Worm (Caenorhabditis elegans) whole organism, L1 larva: ENCODE data around the gene adah-1.

Experiments used
- C04F5.9 ChIP-seq: sonication (generic microtip); optimal IDR thresholded peaks from 2 replicates; lab custom pipeline; 2016; ENCODE audit warnings: missing genetic modification characterization, missing compliant biosample characterization
- Y116A8C.19 ChIP-seq: sonication (generic microtip); optimal IDR thresholded peaks from 2 replicates; lab custom pipeline; 2016; ENCODE audit warnings: missing compliant biosample characterization, missing genetic modification characterization, borderline replicate concordance
- aly-2 ChIP-seq: fragments of 150-350 bp; optimal IDR thresholded peaks from 2 replicates; lab custom pipeline; 2014; ENCODE audit warnings: missing biosample characterization, missing genetic modification characterization
- blmp-1 ChIP-seq: fragments of 150-350 bp; optimal IDR thresholded peaks from 2 replicates; lab custom pipeline; 2014; ENCODE audit warnings: missing biosample characterization, missing genetic modification characterization
- ceh-82 ChIP-seq, 3 experiments: fragments of 150-350 bp in 1 of 3; sonication (generic microtip) in 2 of 3; optimal IDR thresholded peaks; 2 replicates each; lab custom pipeline; 2014 to 2017; ENCODE audit warnings: missing biosample characterization in 3 of 3, missing genetic modification characterization in 3 of 3
- ceh-88 ChIP-seq: fragments of 200-800 bp; sonication (Bioruptor generic); IDR thresholded peaks from 2 replicates; pipeline ENCODE4 v1.3.6; 2022; ENCODE audit warnings: missing genetic modification characterization, missing compliant biosample characterization
- ces-1 ChIP-seq: fragments of 150-350 bp; optimal IDR thresholded peaks from 2 replicates; lab custom pipeline; 2014; ENCODE audit warnings: missing biosample characterization, missing genetic modification reagents, missing genetic modification characterization
- dpl-1 ChIP-seq, 3 experiments: fragments of 150-350 bp in 2 of 3; sonication (generic microtip) in 1 of 3; optimal IDR thresholded peaks; 2 replicates each; lab custom pipeline; 2014 to 2017; ENCODE audit warnings: missing biosample characterization in 3 of 3, missing genetic modification characterization in 3 of 3, missing genetic modification reagents in 3 of 3
- dsc-1 ChIP-seq: sonication (generic microtip); optimal IDR thresholded peaks from 2 replicates; lab custom pipeline; 2016; ENCODE audit warnings: mild to moderate bottlenecking, missing genetic modification characterization, missing compliant biosample characterization
- efl-1 ChIP-seq, 4 experiments: fragments of 150-350 bp; optimal IDR thresholded peaks in 3 of 4; peaks in 1 of 4; 1 replicate in 1 of 4; 2 replicates in 3 of 4; lab custom pipeline; 2014; ENCODE audit warnings: missing biosample characterization in 2 of 4, missing genetic modification characterization in 2 of 4, missing genetic modification reagents in 2 of 4
- efl-3 ChIP-seq: fragments of 200-800 bp; sonication (Bioruptor generic); optimal IDR thresholded peaks from 2 replicates; lab custom pipeline; 2018; ENCODE audit warnings: mild to moderate bottlenecking, missing genetic modification characterization, missing compliant biosample characterization
- elt-2 ChIP-seq: sonication (generic microtip); optimal IDR thresholded peaks from 2 replicates; lab custom pipeline; 2016; ENCODE audit warnings: missing genetic modification characterization, mild to moderate bottlenecking, inconsistent platforms, missing compliant biosample characterization, missing genetic modification reagents
- ets-5 ChIP-seq: fragments of 200-800 bp; sonication (Bioruptor generic); IDR thresholded peaks from 2 replicates; pipeline ENCODE4 v1.3.6; 2022; ENCODE audit warnings: missing genetic modification characterization, missing compliant biosample characterization
- fkh-10 ChIP-seq: sonication (generic microtip); optimal IDR thresholded peaks from 2 replicates; lab custom pipeline; 2017; ENCODE audit warnings: missing biosample characterization, missing genetic modification reagents, missing genetic modification characterization
- fkh-8 ChIP-seq: sonication (generic microtip); optimal IDR thresholded peaks from 2 replicates; lab custom pipeline; 2016; ENCODE audit warnings: mild to moderate bottlenecking, missing genetic modification characterization, missing compliant biosample characterization
- grh-1 ChIP-seq: fragments of 200-800 bp; sonication (Bioruptor generic); IDR thresholded peaks from 2 replicates; pipeline ENCODE4 v1.3.6; 2022; ENCODE audit warnings: missing genetic modification reagents, missing genetic modification characterization, missing compliant biosample characterization
- hlh-17 ChIP-seq: fragments of 200-800 bp; sonication (Bioruptor generic); optimal IDR thresholded peaks from 2 replicates; lab custom pipeline; 2018; ENCODE audit warnings: missing genetic modification characterization, mild to moderate bottlenecking, missing compliant biosample characterization, moderate library complexity, borderline replicate concordance
- irx-1 ChIP-seq: sonication (generic microtip); optimal IDR thresholded peaks from 2 replicates; lab custom pipeline; 2016; ENCODE audit warnings: missing genetic modification characterization, missing compliant biosample characterization
- isw-1 ChIP-seq: fragments of 200-800 bp; sonication (Bioruptor generic); IDR thresholded peaks from 2 replicates; pipeline ENCODE4 v1.3.6; 2022; ENCODE audit warnings: missing genetic modification characterization, missing compliant biosample characterization
- jun-1 ChIP-seq: fragments of 150-350 bp; optimal IDR thresholded peaks from 2 replicates; lab custom pipeline; 2014; ENCODE audit warnings: missing biosample characterization, missing genetic modification reagents, missing genetic modification characterization
- lin-13 ChIP-seq: fragments of 150-350 bp; optimal IDR thresholded peaks from 2 replicates; lab custom pipeline; 2014; ENCODE audit warnings: missing biosample characterization, missing genetic modification reagents, missing genetic modification characterization
- lin-14 ChIP-seq: fragments of 200-800 bp; sonication (Bioruptor generic); optimal IDR thresholded peaks from 2 replicates; lab custom pipeline; 2018; ENCODE audit warnings: mild to moderate bottlenecking, missing genetic modification characterization, moderate library complexity, missing compliant biosample characterization
- lin-35 ChIP-seq, 2 experiments: fragments of 150-350 bp; optimal IDR thresholded peaks; 2 replicates each; lab custom pipeline; 2014; ENCODE audit warnings: missing biosample characterization in 2 of 2, missing genetic modification characterization in 2 of 2, missing genetic modification reagents in 2 of 2
- lsy-2 ChIP-seq, 2 experiments: fragments of 150-350 bp; optimal IDR thresholded peaks; 2 replicates each; lab custom pipeline; 2014; ENCODE audit warnings: missing biosample characterization in 2 of 2, missing genetic modification characterization in 2 of 2
- mdl-1 ChIP-seq, 2 experiments: fragments of 150-350 bp; optimal IDR thresholded peaks; 2 replicates each; lab custom pipeline; 2014 to 2017; ENCODE audit warnings: missing biosample characterization in 2 of 2, missing genetic modification characterization in 2 of 2, inconsistent platforms in 1 of 2
- mep-1 ChIP-seq: fragments of 150-350 bp; optimal IDR thresholded peaks from 2 replicates; lab custom pipeline; 2014; ENCODE audit warnings: missing biosample characterization, missing genetic modification characterization
- nhr-19 ChIP-seq: fragments of 200-800 bp; sonication (Bioruptor generic); conservative IDR thresholded peaks from 2 replicates; pipeline ENCODE4 v1.3.6; 2022; ENCODE audit warnings: missing genetic modification characterization, missing compliant biosample characterization
- nhr-20 ChIP-seq: sonication (generic microtip); optimal IDR thresholded peaks from 2 replicates; lab custom pipeline; 2016; ENCODE audit warnings: mild to moderate bottlenecking, missing genetic modification characterization, missing compliant biosample characterization
- nhr-28 ChIP-seq: fragments of 150-350 bp; optimal IDR thresholded peaks from 2 replicates; lab custom pipeline; 2014; ENCODE audit warnings: missing biosample characterization, missing genetic modification characterization
- nhr-47 ChIP-seq: sonication (generic microtip); optimal IDR thresholded peaks from 2 replicates; lab custom pipeline; 2016; ENCODE audit warnings: mild to moderate bottlenecking, missing genetic modification characterization, moderate library complexity, missing compliant biosample characterization
- nhr-71 ChIP-seq: sonication (generic microtip); optimal IDR thresholded peaks from 2 replicates; lab custom pipeline; 2016; ENCODE audit warnings: mild to moderate bottlenecking, missing genetic modification characterization, moderate library complexity, missing compliant biosample characterization
- nhr-85 ChIP-seq: sonication (generic microtip); peaks from one replicate; lab custom pipeline; 2016; ENCODE audit warnings: missing genetic modification characterization, inconsistent platforms, missing compliant biosample characterization
- pag-3 ChIP-seq: sonication (generic microtip); optimal IDR thresholded peaks from 2 replicates; lab custom pipeline; 2017; ENCODE audit warnings: missing genetic modification characterization, mild to moderate bottlenecking, missing compliant biosample characterization, antibody characterized with exemption, borderline replicate concordance; ENCODE audit not compliant: insufficient read depth
- rnt-1 ChIP-seq: sonication (generic microtip); optimal IDR thresholded peaks from 2 replicates; lab custom pipeline; 2016; ENCODE audit warnings: mild to moderate bottlenecking, missing genetic modification characterization, moderate library complexity, missing compliant biosample characterization
- snpc-4 ChIP-seq: fragments of 150-350 bp; optimal IDR thresholded peaks from 2 replicates; lab custom pipeline; 2014; ENCODE audit warnings: missing biosample characterization, missing genetic modification characterization
- snu-23 ChIP-seq: sonication (generic microtip); optimal IDR thresholded peaks from 2 replicates; lab custom pipeline; 2016; ENCODE audit warnings: missing genetic modification characterization, missing compliant biosample characterization
- swsn-7 ChIP-seq: sonication (generic microtip); optimal IDR thresholded peaks from 2 replicates; lab custom pipeline; 2016; ENCODE audit warnings: missing genetic modification characterization, missing compliant biosample characterization
- tbx-2 ChIP-seq: sonication (generic microtip); optimal IDR thresholded peaks from 2 replicates; lab custom pipeline; 2016; ENCODE audit warnings: missing genetic modification characterization, missing compliant biosample characterization
- unc-130 ChIP-seq: fragments of 150-350 bp; optimal IDR thresholded peaks from 2 replicates; lab custom pipeline; 2017; ENCODE audit warnings: missing biosample characterization, missing genetic modification characterization, inconsistent platforms
- vab-15 ChIP-seq: sonication (generic microtip); optimal IDR thresholded peaks from 2 replicates; lab custom pipeline; 2017; ENCODE audit warnings: missing genotype, mild to moderate bottlenecking, missing genetic modification characterization, missing compliant biosample characterization
- zip-4 ChIP-seq: fragments of 200-800 bp; sonication (Bioruptor generic); optimal IDR thresholded peaks from 2 replicates; lab custom pipeline; 2018; ENCODE audit warnings: mild to moderate bottlenecking, missing genetic modification characterization, moderate library complexity, missing compliant biosample characterization
- ztf-11 ChIP-seq, 2 experiments: sonication (generic microtip); optimal IDR thresholded peaks; 2 replicates each; lab custom pipeline; 2016 to 2017; ENCODE audit warnings: missing genetic modification characterization in 2 of 2, missing biosample characterization in 1 of 2, missing compliant biosample characterization in 1 of 2

The adah-1 gene

DNA sequence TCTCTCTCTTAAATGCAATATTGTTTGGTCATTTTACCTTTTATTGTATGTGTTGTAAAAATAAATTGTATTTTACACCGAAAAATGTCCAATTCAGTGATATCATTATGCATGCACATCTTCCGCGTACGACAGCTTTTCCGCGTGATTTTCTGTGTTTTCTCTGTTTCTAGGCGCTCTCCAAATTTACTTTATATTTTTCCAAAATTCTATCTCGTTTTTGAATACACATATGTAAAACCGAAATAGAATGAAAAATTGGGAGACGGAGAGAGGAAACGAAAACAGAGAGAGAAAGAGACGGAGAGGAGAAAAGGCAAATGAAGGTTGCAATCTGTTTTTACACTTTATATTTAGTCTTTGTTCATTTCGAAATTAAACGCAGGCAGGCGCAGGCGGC lies 7.5 kb upstream of the adah-1 start (continued):
- TF ChIP-seq ztf-11 (tag; optimal IDR thresholded peaks at IDR 0.05; lab: Kevin White, UChicago), result no peak
- no peak for TF ChIP-seq efl-3
- peak in 1 of 2 experiments; percentile 32 for TF ChIP-seq mdl-1 (tag; optimal IDR thresholded peaks at IDR 0.05; lab: Kevin White, UChicago)
- no peak for TF ChIP-seq nhr-28 (tag; lab: Kevin White, UChicago)
- peak; percentile 62 for TF ChIP-seq fkh-8 (tag; lab: Kevin White, UChicago)
- peak; percentile 52 to 55 for TF ChIP-seq efl-1 (optimal IDR thresholded peaks at IDR 0.05; lab: Kevin White, UChicago)
- peak; percentile 13 to 75 for TF ChIP-seq efl-1 (GFP tag; optimal IDR thresholded peaks at IDR 0.05 in 1 of 2; lab: Kevin White, UChicago)
- peak; percentile 40 for TF ChIP-seq tbx-2 (tag; lab: Kevin White, UChicago)
- TF ChIP-seq lin-13 (GFP tag; lab: Kevin White, UChicago), result peak; percentile 40
- peak in 1 of 3 experiments; percentile 29 for TF ChIP-seq ceh-82 (tag; optimal IDR thresholded peaks at IDR 0.05; lab: Kevin White, UChicago)
- peak; percentile 48 for TF ChIP-seq swsn-7
- TF ChIP-seq pag-3 (tag; lab: Kevin White, UChicago), result no peak
- peak; percentile 41 to 62 for TF ChIP-seq lsy-2 (tag; optimal IDR thresholded peaks at IDR 0.05; lab: Kevin White, UChicago)
- TF ChIP-seq nhr-71 (tag; lab: Kevin White, UChicago), result peak; percentile 67
- peak; percentile 49 for TF ChIP-seq jun-1 (tag; lab: Kevin White, UChicago)
- peak; percentile 65 for TF ChIP-seq nhr-47 (tag; lab: Kevin White, UChicago)
- TF ChIP-seq irx-1 (tag; lab: Kevin White, UChicago), result peak; percentile 44
- peak; percentile 12 for TF ChIP-seq snpc-4 (tag; lab: Kevin White, UChicago)
- peak; percentile 45 for TF ChIP-seq dsc-1 (tag; lab: Kevin White, UChicago)

DNA sequence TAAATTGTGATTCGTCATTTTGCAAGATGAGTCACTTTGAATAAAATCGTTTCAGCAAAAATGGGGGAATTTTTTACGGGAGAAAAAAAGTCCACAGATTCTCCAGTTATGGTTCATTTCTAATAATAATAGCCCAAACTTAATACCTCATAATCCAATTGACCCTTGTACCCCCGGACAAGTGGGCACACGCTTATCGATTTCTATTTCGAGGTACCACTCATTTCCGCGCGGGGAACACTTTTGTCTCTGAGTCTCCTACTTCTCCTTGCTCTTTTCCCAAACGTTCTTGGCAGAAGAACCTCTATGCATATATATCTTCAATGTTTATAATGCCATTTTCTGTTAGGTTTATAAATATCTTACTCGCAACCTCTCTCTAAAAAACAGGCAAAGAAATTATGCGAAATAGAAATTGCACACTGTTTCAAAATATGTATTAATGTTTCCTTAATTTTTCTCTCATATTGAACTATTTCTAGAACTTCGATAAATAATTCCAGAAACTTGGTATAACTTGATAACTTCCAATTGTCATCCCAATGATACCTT lies 6.8 kb upstream of the adah-1 start, which contains the start of gene gldi-4:
Gene gldi-4 (plus strand): TSS at position 502 of the 552 bp plus-strand sequence.
- TF ChIP-seq elt-2 (no peak), nhr-19 (GFP tag; lab: Robert Waterston, UW) (no peak), Y116A8C.19 (tag; lab: Kevin White, UChicago) (no peak), hlh-17 (GFP tag; lab: Kevin White, UChicago) (no peak), rnt-1 (tag; lab: Kevin White, UChicago) (no peak), vab-15 (tag; lab: Kevin White, UChicago) (no peak), ets-5 (GFP tag; lab: Robert Waterston, UW) (no peak), aly-2 (tag; lab: Kevin White, UChicago) (no peak), fkh-10 (GFP tag; lab: Kevin White, UChicago) (no peak)

- no peak for TF ChIP-seq grh-1 (GFP tag; lab: Robert Waterston, UW)
- no peak for TF ChIP-seq ets-5 (GFP tag; lab: Robert Waterston, UW)
- no peak for TF ChIP-seq ces-1 (GFP tag; lab: Kevin White, UChicago)
- peak; percentile 94 for TF ChIP-seq fkh-10 (GFP tag; lab: Kevin White, UChicago)
- peak; percentile 36 for TF ChIP-seq lin-14 (GFP tag; lab: Kevin White, UChicago)
- TF ChIP-seq, all 84 proteins: peak for 2
Measured at ce11 chrIV:7018623-7019022, 5.4 kb upstream of the adah-1 start.

DNA sequence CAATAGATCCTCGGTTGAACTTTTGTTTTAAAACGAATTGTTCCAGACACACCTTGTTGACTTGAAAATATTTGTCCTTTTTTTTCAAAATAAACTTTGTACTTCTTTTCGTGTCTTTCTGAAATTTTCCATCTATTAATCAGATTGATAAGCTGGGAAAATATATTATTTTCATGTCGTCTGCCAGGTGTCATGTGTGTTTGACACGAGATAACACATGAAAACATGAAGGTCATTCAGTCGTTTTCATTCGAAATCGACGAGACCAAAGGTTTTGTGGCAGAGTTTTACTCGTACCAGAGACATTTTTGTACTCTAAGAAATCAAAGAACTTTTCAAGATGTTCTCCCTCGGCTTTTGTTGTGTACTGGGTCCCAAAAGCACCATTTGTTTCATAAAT lies 3.4 kb upstream of the adah-1 start:
- TF ChIP-seq elt-2, result peak; percentile 80
- peak; percentile 65 for TF ChIP-seq blmp-1 (tag; lab: Kevin White, UChicago)
- no peak for TF ChIP-seq isw-1
- TF ChIP-seq lin-14 (GFP tag; lab: Kevin White, UChicago), result peak; percentile 60
- TF ChIP-seq zip-4, result no peak
- no peak for TF ChIP-seq pag-3 (tag; lab: Kevin White, UChicago)
- TF ChIP-seq dpl-1 (GFP tag; optimal IDR thresholded peaks at IDR 0.05; lab: Kevin White, UChicago), result peak in 1 of 3 experiments; percentile 28
- peak; percentile 43 for TF ChIP-seq unc-130 (tag; lab: Kevin White, UChicago)
- peak; percentile 17 for TF ChIP-seq mep-1 (tag; lab: Kevin White, UChicago)
- peak in 1 of 2 experiments; percentile 37 for TF ChIP-seq lsy-2 (tag; optimal IDR thresholded peaks at IDR 0.05; lab: Kevin White, UChicago)
- peak; percentile 47 for TF ChIP-seq snu-23
- TF ChIP-seq C04F5.9, result no peak
- no peak for TF ChIP-seq snpc-4 (tag; lab: Kevin White, UChicago)
- peak; percentile 22; the same call in 1 of the 2 replicates for TF ChIP-seq nhr-19 (GFP tag; lab: Robert Waterston, UW)
- TF ChIP-seq ceh-88 (GFP tag; lab: Robert Waterston, UW), result no peak
- TF ChIP-seq nhr-20 (tag; lab: Kevin White, UChicago), result peak; percentile 59
- TF ChIP-seq mdl-1 (tag; optimal IDR thresholded peaks at IDR 0.05; lab: Kevin White, UChicago), result peak in 1 of 2 experiments; percentile 41
- no peak for TF ChIP-seq efl-1 (optimal IDR thresholded peaks at IDR 0.05; lab: Kevin White, UChicago)
- TF ChIP-seq efl-1 (GFP tag; optimal IDR thresholded peaks at IDR 0.05 in 1 of 2; lab: Kevin White, UChicago), result peak in 1 of 2 experiments; percentile 65
- TF ChIP-seq nhr-85 (tag; lab: Kevin White, UChicago), result peak; percentile 86
- TF ChIP-seq nhr-71 (tag; lab: Kevin White, UChicago), result peak; percentile 66
- TF ChIP-seq lin-35 (GFP tag; optimal IDR thresholded peaks at IDR 0.05; lab: Kevin White, UChicago), result peak in 1 of 2 experiments; percentile 58
